Worm (Caenorhabditis elegans): ENCODE data around the gene bath-15.

The bath-15 gene

DNA sequence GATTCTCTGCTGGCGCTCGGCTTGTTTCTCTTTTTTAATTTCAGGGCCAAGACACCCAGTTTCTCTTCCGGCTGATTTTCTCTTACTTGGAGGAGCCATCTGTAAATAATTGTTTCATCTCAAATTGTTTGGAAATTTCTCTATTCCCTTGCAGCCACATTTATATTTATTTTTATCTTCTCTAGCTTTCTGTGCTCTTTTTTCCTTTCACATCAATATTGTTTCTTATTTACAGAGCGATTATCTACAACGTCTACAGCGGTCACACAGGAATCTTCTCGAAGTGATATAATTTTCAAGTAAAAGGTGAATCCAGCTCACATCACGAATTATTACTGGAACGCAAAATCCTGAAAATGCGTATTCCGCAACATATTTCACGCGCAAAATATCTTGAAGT, 2.9 kb downstream of the bath-15 start, which contains the start of the genes ZK686.6 and ZK686.1:
TSS of gene ZK686.6 (minus strand) at position 101 of the 400 bp plus-strand sequence.
TSS of gene ZK686.1 (plus strand) at position 234 of the 400 bp plus-strand sequence.
- TF ChIP-seq elt-2 (tag; optimal IDR thresholded peaks at IDR 0.05) = no peak
- TF ChIP-seq che-1 (tag; optimal IDR thresholded peaks at IDR 0.05) = no peak
- TF ChIP-seq pros-1 (tag; optimal IDR thresholded peaks at IDR 0.05) = no peak
- no peak for TF ChIP-seq K02D7.2 (tag; optimal IDR thresholded peaks at IDR 0.05)
- no peak for TF ChIP-seq sox-2 (GFP tag; IDR thresholded peaks at IDR 0.05)
- TF ChIP-seq odd-2 (tag; optimal IDR thresholded peaks at IDR 0.05) = no peak
- TF ChIP-seq ref-2 (tag; optimal IDR thresholded peaks at IDR 0.05) = no peak

DNA sequence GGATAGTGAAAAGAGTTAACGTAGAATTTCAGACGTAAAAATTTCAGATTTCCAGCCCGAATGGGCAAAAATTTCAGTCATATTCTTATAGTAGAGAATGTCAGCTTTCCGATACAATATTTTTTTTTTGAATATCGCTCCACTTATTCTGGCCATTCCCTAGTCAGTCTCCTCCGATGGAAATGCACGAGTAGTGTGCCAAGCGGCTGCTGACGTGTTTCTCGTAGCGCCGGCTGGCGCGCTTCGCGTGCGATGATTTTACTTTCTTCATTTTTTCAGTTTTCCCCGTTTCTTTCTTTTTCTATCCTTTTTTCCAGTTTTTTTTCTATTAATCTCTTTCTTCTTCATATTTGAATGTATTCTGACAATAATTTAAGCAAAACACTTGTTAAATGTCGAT, 4.8 kb downstream of the bath-15 start:
- peak; percentile 32 for TF ChIP-seq nfya-1 (tag; optimal IDR thresholded peaks at IDR 0.05)

DNA sequence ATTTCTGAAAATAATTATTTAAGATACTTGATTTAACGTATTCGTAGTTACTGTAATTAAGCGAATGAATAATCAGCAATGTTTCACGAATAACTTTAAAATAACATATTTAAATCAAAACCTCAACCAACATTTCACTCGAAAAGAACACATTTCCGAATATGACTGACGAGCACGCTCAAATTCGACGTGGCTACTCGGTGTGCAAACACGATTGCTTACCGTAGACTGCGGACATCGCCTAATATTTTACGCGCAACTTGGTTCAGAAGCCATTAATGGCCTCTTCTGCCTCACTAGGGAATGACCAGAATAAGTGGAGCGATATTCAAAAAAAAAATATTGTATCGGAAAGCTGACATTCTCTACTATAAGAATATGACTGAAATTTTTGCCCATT, 5.9 kb downstream of the bath-15 start, which contains the start of gene snu-23:
TSS of gene snu-23 (minus strand) at position 156 of the 400 bp plus-strand sequence.
- no peak for TF ChIP-seq pax-1 (tag; optimal IDR thresholded peaks at IDR 0.05)
- no peak for TF ChIP-seq ceh-14 (tag; optimal IDR thresholded peaks at IDR 0.05)
- no peak for TF ChIP-seq ahr-1 (tag; optimal IDR thresholded peaks at IDR 0.05)
- no peak for TF ChIP-seq lim-6 (tag; optimal IDR thresholded peaks at IDR 0.05)
- TF ChIP-seq ceh-24 (tag; optimal IDR thresholded peaks at IDR 0.05) = no peak
- TF ChIP-seq pat-9 (tag; optimal IDR thresholded peaks at IDR 0.05) = no peak

- no peak for TF ChIP-seq ceh-34 (tag; optimal IDR thresholded peaks at IDR 0.05)
- no peak for TF ChIP-seq ceh-19 (GFP tag; optimal IDR thresholded peaks at IDR 0.05)
- no peak for TF ChIP-seq gmeb-2 (tag; optimal IDR thresholded peaks at IDR 0.05)
- no peak for TF ChIP-seq elt-4 (tag; optimal IDR thresholded peaks at IDR 0.05)
- TF ChIP-seq ceh-9 (tag; optimal IDR thresholded peaks at IDR 0.05) = no peak
- no peak for TF ChIP-seq odd-2 (tag; optimal IDR thresholded peaks at IDR 0.05)
- TF ChIP-seq ahr-1 (tag; optimal IDR thresholded peaks at IDR 0.05) = no peak
- no peak for TF ChIP-seq hlh-13 (GFP tag; optimal IDR thresholded peaks at IDR 0.05)
- no peak for TF ChIP-seq mec-3 (tag; optimal IDR thresholded peaks at IDR 0.05; ENCODE audit: borderline replicate concordance)
- no peak for TF ChIP-seq ceh-48 (tag; optimal IDR thresholded peaks at IDR 0.05)
- TF ChIP-seq rnt-1 (tag; optimal IDR thresholded peaks at IDR 0.05) = no peak
Measured at ce11 chrIII:7768963-7769362, 6.9 kb downstream of the bath-15 start, which contains the start of gene ZK686.3. ZK686.3 (minus strand) TSS chrIII:7769063.

DNA sequence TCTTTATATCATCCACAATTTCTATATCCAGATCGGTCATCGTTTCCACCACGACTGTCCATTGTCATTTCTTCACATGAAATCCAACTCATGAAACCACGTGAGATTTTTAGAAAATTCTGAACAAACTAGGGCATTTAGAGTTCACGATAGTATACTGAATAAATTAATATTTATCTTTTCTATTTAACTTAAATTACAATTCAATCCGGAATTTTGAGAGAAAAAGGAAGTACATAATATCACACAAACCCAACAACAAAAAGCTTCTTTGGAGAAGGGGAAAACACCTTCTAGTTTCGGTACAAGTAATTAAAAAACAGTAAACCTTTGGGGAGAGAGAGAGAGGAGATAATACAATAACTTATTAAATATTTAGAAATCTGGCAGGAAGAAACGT, 8.4 kb downstream of the bath-15 start, which contains the start of gene ZK686.5:
TSS of gene ZK686.5 (minus strand) at position 101 of the 400 bp plus-strand sequence.
- TF ChIP-seq hlh-30 (tag; optimal IDR thresholded peaks at IDR 0.05; ENCODE audit: insufficient read depth) = no peak
- no peak for TF ChIP-seq rnt-1 (tag; optimal IDR thresholded peaks at IDR 0.05)
- no peak for TF ChIP-seq K09A11.1 (tag; optimal IDR thresholded peaks at IDR 0.05; ENCODE audit: insufficient read depth)
- no peak for TF ChIP-seq npax-4 (tag; optimal IDR thresholded peaks at IDR 0.05)
- no peak for TF ChIP-seq ceh-2 (tag; optimal IDR thresholded peaks at IDR 0.05)
- no peak for TF ChIP-seq gmeb-2 (tag; optimal IDR thresholded peaks at IDR 0.05)
- TF ChIP-seq fkh-6 (tag; optimal IDR thresholded peaks at IDR 0.05) = no peak
- TF ChIP-seq mec-3 (tag; optimal IDR thresholded peaks at IDR 0.05; ENCODE audit: borderline replicate concordance) = no peak
- no peak for TF ChIP-seq unc-55 (GFP tag; optimal IDR thresholded peaks at IDR 0.05)
- TF ChIP-seq Y22D7AL.16 (tag; optimal IDR thresholded peaks at IDR 0.05) = no peak
- TF ChIP-seq ceh-45 (GFP tag; IDR thresholded peaks at IDR 0.05) = no peak
- no peak for TF ChIP-seq elt-4 (tag; optimal IDR thresholded peaks at IDR 0.05)
- no peak for TF ChIP-seq ama-1 (optimal IDR thresholded peaks at IDR 0.05)

DNA sequence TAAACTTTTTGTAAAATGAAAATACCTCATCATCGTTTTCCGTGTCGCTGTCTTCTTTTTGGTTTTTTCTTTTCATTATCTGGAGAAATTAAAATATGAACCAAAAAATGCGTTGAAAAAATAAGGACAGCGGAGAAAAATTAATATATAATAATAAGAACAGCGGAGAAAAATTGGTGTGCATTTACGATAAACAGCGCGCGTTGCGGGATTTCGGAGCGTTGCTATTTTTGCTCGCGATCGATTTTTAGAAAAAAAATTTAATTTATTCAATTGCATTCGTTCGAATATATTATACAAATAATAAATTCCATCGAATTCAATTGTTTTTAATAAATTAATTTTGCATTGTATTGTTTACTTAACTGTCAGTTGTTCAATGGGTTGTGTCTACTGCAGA, 9.9 kb downstream of the bath-15 start, which contains the start of gene ZK686.2:
TSS of gene ZK686.2 (minus strand) at position 79 of the 400 bp plus-strand sequence.
- no peak for TF ChIP-seq dve-1 (tag; optimal IDR thresholded peaks at IDR 0.05)
- no peak for TF ChIP-seq ceh-30 (tag; optimal IDR thresholded peaks at IDR 0.05)
- peak; percentile 24 for TF ChIP-seq nfya-1 (tag; optimal IDR thresholded peaks at IDR 0.05)
- TF ChIP-seq ceh-31 (tag; optimal IDR thresholded peaks at IDR 0.05) = no peak
- no peak for TF ChIP-seq pag-3 (tag; optimal IDR thresholded peaks at IDR 0.05; ENCODE audit: borderline replicate concordance)
- TF ChIP-seq unc-42 (tag; optimal IDR thresholded peaks at IDR 0.05) = peak; percentile 40
- TF ChIP-seq ceh-48 (tag; optimal IDR thresholded peaks at IDR 0.05) = peak; percentile 77
- no peak for TF ChIP-seq elt-2 (tag; optimal IDR thresholded peaks at IDR 0.05)
